Fruit fly (Drosophila melanogaster) ovary, adult (tissue): ENCODE data around the gene Lip1.

Source experiments
- CG17801 ChIP-seq: fragments of 200-800 bp; optimal IDR thresholded peaks from 2 replicates; lab custom pipeline; 2019; ENCODE audit warnings: missing biosample characterization, mild to moderate bottlenecking, missing genetic modification characterization, moderate library complexity; ENCODE audit not compliant: partially characterized antibody

Lip1 gene

DNA sequence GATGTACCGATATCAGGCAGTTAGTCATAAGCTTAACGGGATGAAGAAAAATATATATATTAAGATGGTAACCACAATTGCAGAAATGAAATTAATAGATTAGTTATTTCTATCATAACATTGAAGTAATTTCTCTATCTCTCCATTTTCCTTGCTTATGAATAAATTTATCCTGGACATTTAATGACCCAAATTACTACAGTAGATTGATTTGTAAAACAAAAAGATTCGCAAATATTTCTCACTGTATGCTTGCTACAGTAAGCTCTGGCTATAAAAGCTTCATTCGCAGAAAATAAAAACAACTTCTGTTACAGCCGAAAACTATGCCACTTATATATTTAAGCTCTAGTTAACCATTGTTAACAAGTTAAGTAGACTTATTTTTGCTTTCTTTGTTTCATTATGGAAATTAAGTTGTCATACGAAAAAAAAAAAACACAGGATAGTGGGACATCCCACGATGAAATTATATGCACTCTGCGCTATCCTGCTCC, 20.7 kb downstream of the Lip1 start, which contains the start of gene CG17105:
Gene CG17105 (plus strand): TSS at position 447 of the 497 bp plus-strand sequence.
- no peak for TF ChIP-seq CG17801

DNA sequence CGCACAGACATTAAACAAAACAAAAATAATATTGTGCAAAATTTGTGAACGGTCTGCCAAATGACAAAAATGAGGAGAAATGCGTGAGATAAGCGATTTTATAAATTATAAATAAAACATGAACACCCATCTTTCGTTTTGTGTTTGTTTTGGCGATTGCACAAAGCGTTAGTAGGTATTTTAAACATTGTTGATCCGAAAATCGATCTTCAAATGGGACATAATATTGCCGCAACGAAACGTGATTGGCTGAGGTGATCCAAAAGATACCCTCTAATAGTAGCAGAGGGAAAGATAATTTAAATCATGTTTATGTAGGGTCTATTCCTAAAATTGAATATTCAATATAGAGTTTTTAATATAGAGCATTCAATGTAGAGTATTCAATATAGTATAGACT, 21.8 kb downstream of the Lip1 start:
- TF ChIP-seq CG17801, result no peak

DNA sequence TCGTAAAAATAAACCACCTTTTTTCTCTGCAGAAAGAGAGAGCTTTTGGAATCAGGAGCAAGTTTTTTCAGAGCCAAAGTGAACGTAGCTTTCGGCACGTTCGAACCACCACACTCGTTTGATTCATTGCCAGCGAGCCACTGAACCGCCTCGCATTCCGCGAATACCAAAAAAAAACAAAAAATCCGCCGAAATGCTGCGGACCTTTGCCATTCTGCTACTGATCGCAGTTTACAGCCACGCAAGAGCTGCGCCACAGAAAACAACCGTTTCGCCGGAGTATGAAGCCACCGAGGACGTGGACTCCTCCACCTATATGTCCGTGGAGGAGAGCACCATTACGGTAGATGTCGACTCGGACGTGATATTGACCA, 23.6 kb downstream of the Lip1 start:
- no peak for TF ChIP-seq CG17801

DNA sequence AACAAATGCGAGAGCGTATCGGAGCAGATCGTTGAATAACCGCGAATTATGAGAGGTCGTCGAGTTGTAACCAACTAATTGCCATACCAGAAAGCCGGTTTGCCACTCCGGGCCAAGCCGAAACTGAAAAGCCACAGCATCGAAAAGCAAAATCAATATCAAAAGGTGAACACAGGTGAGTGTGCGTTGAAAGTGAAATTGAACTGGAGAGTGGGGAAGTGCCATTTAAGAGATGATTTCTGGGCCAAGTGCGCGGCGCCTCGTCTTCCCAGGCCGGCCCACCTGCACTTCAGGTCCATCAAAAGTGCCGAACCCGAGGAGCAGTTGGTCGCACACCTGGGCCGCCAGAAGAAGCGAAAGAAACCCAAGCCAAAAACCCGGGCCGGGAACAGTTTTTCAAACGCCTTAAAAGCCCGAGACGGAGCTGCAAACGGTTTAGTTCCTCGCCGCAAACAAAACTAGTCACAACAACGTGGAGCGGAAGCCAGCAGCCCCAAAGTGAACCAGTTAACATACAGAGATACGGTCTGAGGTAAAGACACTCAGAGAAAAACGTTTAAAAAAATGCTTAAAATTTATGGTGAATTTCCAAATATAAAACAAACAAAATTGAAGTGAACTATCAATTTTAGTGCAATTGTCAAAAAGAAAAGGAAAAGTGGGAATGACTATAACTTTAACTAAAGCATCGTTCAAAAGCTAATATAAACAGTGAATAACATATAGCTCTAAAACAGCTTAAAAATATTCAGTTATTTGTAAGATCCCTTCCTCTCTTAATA, 24.2 kb downstream of the Lip1 start, which contains the start of gene CG17104:
Gene CG17104 (plus strand): TSS at position 266 of the 782 bp plus-strand sequence.
- TF ChIP-seq CG17801, result no peak

DNA sequence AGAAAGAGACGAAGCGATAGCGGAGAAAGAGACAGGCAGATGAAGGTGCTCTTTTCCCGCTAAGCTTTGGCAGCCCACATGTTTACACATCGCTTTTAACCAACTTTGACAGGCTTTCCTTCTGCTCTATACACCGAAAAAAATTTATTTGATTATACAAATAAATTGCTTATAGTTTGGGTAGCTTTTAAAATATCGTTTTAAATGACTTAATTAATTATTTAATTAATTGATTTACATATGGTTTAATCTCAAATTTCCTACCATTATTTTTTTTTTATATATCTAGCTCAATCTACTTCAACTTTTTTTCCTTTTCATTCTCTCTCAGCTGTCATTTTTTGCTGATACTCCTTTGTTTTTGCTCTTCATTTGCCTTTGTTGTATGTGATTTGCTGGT, 28.4 kb downstream of the Lip1 start:
- TF ChIP-seq CG17801, result no peak

DNA sequence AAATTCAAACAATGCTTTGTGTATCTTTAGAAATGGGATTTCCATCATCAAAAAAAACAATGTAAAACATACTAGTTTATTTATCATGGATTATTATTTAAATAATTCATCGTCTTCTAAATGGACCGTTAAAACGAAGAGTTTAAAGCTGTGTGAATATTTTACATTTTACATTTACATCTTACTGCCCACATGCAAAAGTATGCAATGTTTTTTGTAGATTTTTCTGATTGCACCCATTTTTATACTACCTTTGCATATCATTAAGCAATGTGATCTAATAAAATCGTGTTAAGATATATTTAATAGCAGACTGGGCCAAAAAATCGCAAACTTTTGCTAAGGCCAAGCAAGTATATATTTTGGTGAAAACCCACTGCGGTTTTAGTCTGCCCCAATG, 29.8 kb downstream of the Lip1 start:
- TF ChIP-seq CG17801, result no peak

DNA sequence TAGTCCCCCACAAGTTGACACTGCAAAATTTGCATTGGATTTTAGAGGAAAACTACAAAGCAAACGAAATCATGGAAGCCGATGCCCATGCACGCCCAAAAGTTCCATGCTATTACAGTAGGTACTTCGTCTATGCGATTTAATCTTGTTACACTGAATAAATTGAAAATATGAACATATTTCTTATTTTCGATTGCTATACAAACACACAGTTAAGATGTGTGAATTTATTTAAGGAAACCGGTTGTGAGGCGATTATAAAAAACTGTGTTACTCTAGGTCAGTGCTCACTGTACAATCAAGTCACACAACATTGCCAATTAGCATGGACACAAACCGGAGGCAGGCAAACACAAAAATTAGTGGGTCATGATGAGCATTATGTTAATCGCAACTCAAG, 35.7 kb downstream of the Lip1 start:
- no peak for TF ChIP-seq CG17801

DNA sequence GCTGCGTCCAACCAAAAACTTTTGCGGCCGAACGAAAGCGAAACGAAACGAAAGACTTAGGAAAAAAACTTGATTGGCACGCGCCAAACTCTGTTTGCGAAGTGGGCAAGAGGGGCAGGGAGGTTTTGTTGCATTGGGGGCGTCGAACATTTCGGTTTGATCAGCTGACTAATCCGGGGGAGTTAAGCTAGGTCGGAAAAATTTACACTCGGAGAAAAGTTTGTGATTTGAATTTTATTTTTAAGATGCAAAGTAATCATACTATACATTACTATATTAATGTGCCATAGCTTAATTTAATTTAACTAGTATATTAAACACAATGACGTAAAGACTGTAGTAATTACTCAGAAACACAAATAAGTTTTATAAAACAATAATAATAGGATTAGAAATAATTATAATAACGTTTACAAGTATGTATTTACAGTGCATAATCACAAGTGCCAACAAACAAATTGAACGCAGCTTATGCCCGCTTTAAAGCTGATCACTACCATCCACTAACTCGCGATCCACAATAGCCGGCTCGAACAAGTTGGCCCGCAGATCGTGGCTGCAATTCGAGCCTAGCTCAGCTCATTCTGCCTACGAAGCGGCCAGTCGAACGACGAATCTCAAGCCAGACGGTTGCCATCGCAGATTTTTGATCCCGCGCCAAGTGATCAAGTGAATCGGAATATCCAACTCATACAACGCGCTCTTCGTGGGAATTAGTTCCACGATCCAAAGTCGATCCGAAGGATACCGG, 39.7 kb downstream of the Lip1 start, which contains the start of gene CG31871:
Gene CG31871 (plus strand): TSS at position 592 of the 751 bp plus-strand sequence.
- no peak for TF ChIP-seq CG17801

DNA sequence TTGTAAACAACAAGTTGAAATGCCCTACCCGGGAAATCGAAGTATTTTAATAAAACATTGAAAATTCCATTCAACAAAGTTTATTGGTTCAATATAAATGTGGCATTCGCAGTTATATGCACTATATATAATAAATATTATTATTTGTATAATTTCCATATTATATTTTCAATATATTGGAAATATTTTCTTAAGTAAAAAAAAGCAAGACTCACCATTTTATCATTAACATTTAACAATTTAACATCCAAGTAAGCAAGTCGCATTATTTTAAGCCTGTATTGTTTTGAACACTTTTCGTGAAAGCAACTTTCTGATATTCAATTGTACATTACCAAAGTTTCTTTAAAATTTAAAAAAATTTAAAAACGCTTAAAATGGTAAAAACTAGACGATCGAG, 43.4 kb downstream of the Lip1 start, which contains the start of gene CG45690:
Gene CG45690 (plus strand): TSS at position 301 of the 400 bp plus-strand sequence.
- TF ChIP-seq CG17801, result no peak

DNA sequence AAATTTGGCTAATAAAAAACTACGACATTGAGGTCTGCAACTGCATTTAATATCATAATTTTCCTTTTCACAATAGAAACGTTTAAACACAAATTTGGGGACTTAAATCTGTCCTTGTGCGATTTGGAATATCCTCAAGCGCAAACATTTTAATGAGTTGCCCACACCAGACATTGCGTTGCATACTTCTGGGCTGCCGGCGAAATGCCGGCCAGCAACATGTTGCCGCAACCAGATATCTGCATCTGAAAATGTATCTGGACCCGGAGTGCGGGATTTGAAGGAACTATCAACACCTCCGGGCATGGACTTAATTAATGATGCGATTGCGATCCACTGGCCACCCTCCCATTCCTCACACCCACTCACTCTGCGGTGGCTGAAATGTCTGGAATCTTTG, 46.8 kb downstream of the Lip1 start:
- no peak for TF ChIP-seq CG17801

DNA sequence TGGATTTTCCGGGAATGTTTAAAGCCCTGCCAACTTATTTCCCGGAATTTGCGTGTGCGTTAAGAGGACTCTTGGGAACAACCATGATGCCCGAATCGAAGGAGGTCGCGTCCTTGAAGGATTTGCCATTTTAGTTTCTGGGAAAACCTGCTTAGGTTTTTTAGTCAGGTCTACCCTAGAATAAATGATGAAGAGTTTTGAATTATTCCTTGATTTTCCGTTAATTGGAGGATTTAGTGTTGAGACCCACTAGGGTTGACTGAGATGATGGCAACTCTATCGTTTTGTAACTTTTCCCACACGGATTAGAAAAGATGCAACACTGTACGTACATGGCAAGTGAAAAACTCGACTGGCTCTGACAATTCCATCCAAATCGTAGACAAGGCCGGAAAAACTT, 50.0 kb downstream of the Lip1 start, which contains the start of gene dbf:
Gene dbf (plus strand): TSS at position 301 of the 400 bp plus-strand sequence.
- TF ChIP-seq CG17801, result no peak
